Fruit fly (Drosophila melanogaster) whole organism, prepupa: ENCODE measurements around the gene CG13041.

ENCODE experiments used
- Blimp-1 ChIP-seq: fragments of 200-800 bp; sonication (Bioruptor generic); optimal IDR thresholded peaks from 3 replicates; lab custom pipeline; 2017; ENCODE audit warnings: missing biosample characterization, missing genetic modification characterization, mild to moderate bottlenecking, moderate library complexity, missing genetic modification reagents
- CG10631 ChIP-seq: fragments of 200-800 bp; sonication (Bioruptor generic); optimal IDR thresholded peaks from 2 replicates; lab custom pipeline; 2016; ENCODE audit warnings: missing biosample characterization, missing genetic modification characterization
- CG10669 ChIP-seq: fragments of 200-800 bp; sonication (Bioruptor generic); optimal IDR thresholded peaks from 3 replicates; lab custom pipeline; 2018; ENCODE audit warnings: missing biosample characterization, mild to moderate bottlenecking, missing genetic modification characterization, moderate library complexity
- CG11294 ChIP-seq: fragments of 200-800 bp; sonication (Bioruptor generic); IDR thresholded peaks from 2 replicates; pipeline ENCODE4 v1.3.6; 2022; ENCODE audit warnings: missing biosample characterization, missing genetic modification characterization
- CG11902 ChIP-seq: fragments of 200-800 bp; sonication (Bioruptor generic); optimal IDR thresholded peaks from 3 replicates; lab custom pipeline; 2016; ENCODE audit warnings: missing biosample characterization, missing genetic modification characterization
- CG15336 ChIP-seq: fragments of 200-800 bp; sonication (Bioruptor generic); IDR thresholded peaks from 2 replicates; pipeline ENCODE4 v1.3.6; 2022; ENCODE audit warnings: missing biosample characterization, missing genetic modification characterization
- CG1621 ChIP-seq: fragments of 200-800 bp; sonication (Bioruptor generic); optimal IDR thresholded peaks from 3 replicates; lab custom pipeline; 2018; ENCODE audit warnings: missing biosample characterization, mild to moderate bottlenecking, missing genetic modification characterization
- CG16779 ChIP-seq: fragments of 200-800 bp; sonication (Bioruptor generic); optimal IDR thresholded peaks from 3 replicates; lab custom pipeline; 2017; ENCODE audit warnings: missing biosample characterization, mild to moderate bottlenecking, missing genetic modification characterization
- CG3032 ChIP-seq: fragments of 200-800 bp; optimal IDR thresholded peaks from 2 replicates; lab custom pipeline; 2019; ENCODE audit warnings: missing biosample characterization, mild to moderate bottlenecking, missing genetic modification characterization, moderate library complexity
- CG31627 ChIP-seq: fragments of 200-800 bp; sonication (Bioruptor generic); optimal IDR thresholded peaks from 3 replicates; lab custom pipeline; 2016; ENCODE audit warnings: missing biosample characterization, missing genetic modification characterization
- CG32006 ChIP-seq: fragments of 200-800 bp; sonication (Bioruptor generic); optimal IDR thresholded peaks from 3 replicates; lab custom pipeline; 2017; ENCODE audit warnings: missing biosample characterization, mild to moderate bottlenecking, missing genetic modification characterization
- CG3919 ChIP-seq: fragments of 200-800 bp; sonication (Bioruptor generic); optimal IDR thresholded peaks from 3 replicates; lab custom pipeline; 2016; ENCODE audit warnings: missing biosample characterization, missing genetic modification characterization
- CG6163 ChIP-seq: fragments of 200-800 bp; sonication (Bioruptor generic); IDR thresholded peaks from 3 replicates; pipeline ENCODE4 v1.3.6; 2022; ENCODE audit warnings: missing biosample characterization, missing genetic modification characterization
- CG6276 ChIP-seq: fragments of 200-800 bp; sonication (Bioruptor generic); optimal IDR thresholded peaks from 2 replicates; lab custom pipeline; 2017; ENCODE audit warnings: missing biosample characterization, mild to moderate bottlenecking, missing genetic modification characterization
- CG6792 ChIP-seq: fragments of 200-800 bp; sonication (Bioruptor generic); optimal IDR thresholded peaks from 3 replicates; lab custom pipeline; 2016; ENCODE audit warnings: missing biosample characterization, missing genetic modification characterization
- CG6808 ChIP-seq: fragments of 200-800 bp; sonication (Bioruptor generic); optimal IDR thresholded peaks from 3 replicates; lab custom pipeline; 2017; ENCODE audit warnings: missing biosample characterization, missing genetic modification characterization, mild to moderate bottlenecking, moderate library complexity, missing genetic modification reagents
- CG6854 ChIP-seq: fragments of 200-800 bp; sonication (Bioruptor generic); optimal IDR thresholded peaks from 2 replicates; lab custom pipeline; 2017; ENCODE audit warnings: missing biosample characterization, mild to moderate bottlenecking, missing genetic modification characterization
- CG8119 ChIP-seq: fragments of 200-800 bp; sonication (Bioruptor generic); IDR thresholded peaks from 3 replicates; pipeline ENCODE4 v1.3.6; 2022; ENCODE audit warnings: missing biosample characterization, missing genetic modification characterization
- CG8632 ChIP-seq: fragments of 200-800 bp; sonication (Bioruptor generic); optimal IDR thresholded peaks from 3 replicates; lab custom pipeline; 2016; ENCODE audit warnings: missing biosample characterization, missing genetic modification characterization
- CG9139 ChIP-seq: fragments of 200-800 bp; sonication (Bioruptor generic); optimal IDR thresholded peaks from 3 replicates; lab custom pipeline; 2017; ENCODE audit warnings: missing biosample characterization, mild to moderate bottlenecking, missing genetic modification characterization
- Eip78C ChIP-seq: fragments of 200-800 bp; sonication (Bioruptor generic); peaks from one replicate; lab custom pipeline; 2016; ENCODE audit warnings: missing biosample characterization, missing genetic modification characterization
- Eip93F ChIP-seq: fragments of 200-800 bp; sonication (Bioruptor generic); optimal IDR thresholded peaks from 2 replicates; lab custom pipeline; 2016; ENCODE audit warnings: missing biosample characterization, mild to moderate bottlenecking, missing genetic modification characterization
- Ets96B ChIP-seq: fragments of 200-800 bp; optimal IDR thresholded peaks from 2 replicates; lab custom pipeline; 2019; ENCODE audit warnings: missing biosample characterization, mild to moderate bottlenecking, missing genetic modification characterization, moderate library complexity
- Hr38 ChIP-seq: sonication (Bioruptor generic); optimal IDR thresholded peaks from 2 replicates; lab custom pipeline; 2016; ENCODE audit warnings: missing biosample characterization, missing genetic modification characterization
- Hr4 ChIP-seq: fragments of 200-800 bp; sonication (Bioruptor generic); optimal IDR thresholded peaks from 3 replicates; lab custom pipeline; 2016; ENCODE audit warnings: missing biosample characterization, missing genetic modification characterization
- Lpt ChIP-seq: fragments of 200-800 bp; sonication (Bioruptor generic); optimal IDR thresholded peaks from 3 replicates; lab custom pipeline; 2016; ENCODE audit warnings: missing biosample characterization, missing genetic modification characterization
- Met ChIP-seq: fragments of 200-800 bp; sonication (Bioruptor generic); optimal IDR thresholded peaks from 3 replicates; lab custom pipeline; 2016; ENCODE audit warnings: missing biosample characterization, missing genetic modification characterization
- Smox ChIP-seq: fragments of 200-800 bp; sonication (Bioruptor generic); optimal IDR thresholded peaks from 3 replicates; lab custom pipeline; 2016; ENCODE audit warnings: missing biosample characterization, missing genetic modification characterization
- Sox102F ChIP-seq: fragments of 200-800 bp; sonication (Bioruptor generic); optimal IDR thresholded peaks from 2 replicates; lab custom pipeline; 2016; ENCODE audit warnings: missing biosample characterization, mild to moderate bottlenecking, missing genetic modification characterization
- Sox14 ChIP-seq: fragments of 200-800 bp; sonication (Bioruptor generic); optimal IDR thresholded peaks from 3 replicates; lab custom pipeline; 2016; ENCODE audit warnings: missing biosample characterization, missing genetic modification characterization
- Sox15 ChIP-seq: fragments of 200-800 bp; sonication (Bioruptor generic); optimal IDR thresholded peaks from 3 replicates; lab custom pipeline; 2016; ENCODE audit warnings: missing biosample characterization, missing genetic modification characterization
- achi ChIP-seq: fragments of 200-800 bp; sonication (Bioruptor generic); optimal IDR thresholded peaks from 3 replicates; lab custom pipeline; 2016; ENCODE audit warnings: missing biosample characterization, missing genetic modification characterization
- acj6 ChIP-seq: fragments of 200-800 bp; sonication (Bioruptor generic); optimal IDR thresholded peaks from 3 replicates; lab custom pipeline; 2016; ENCODE audit warnings: missing biosample characterization, missing genetic modification characterization
- cyc ChIP-seq: fragments of 200-800 bp; sonication (Bioruptor generic); optimal IDR thresholded peaks from 3 replicates; lab custom pipeline; 2016; ENCODE audit warnings: missing biosample characterization, missing genetic modification characterization
- dac ChIP-seq: fragments of 200-800 bp; sonication (Bioruptor generic); optimal IDR thresholded peaks from 2 replicates; lab custom pipeline; 2017; ENCODE audit warnings: missing biosample characterization, mild to moderate bottlenecking, missing genetic modification characterization
- eg ChIP-seq: fragments of 200-800 bp; sonication (Bioruptor generic); IDR thresholded peaks from 3 replicates; pipeline ENCODE4 v1.3.6; 2022; ENCODE audit warnings: missing biosample characterization, missing genetic modification characterization
- esn ChIP-seq: fragments of 200-800 bp; sonication (Bioruptor generic); optimal IDR thresholded peaks from 2 replicates; lab custom pipeline; 2016; ENCODE audit warnings: missing biosample characterization, mild to moderate bottlenecking, missing genetic modification characterization, moderate library complexity
- fd85E ChIP-seq: fragments of 200-800 bp; sonication (Bioruptor generic); optimal IDR thresholded peaks from 3 replicates; lab custom pipeline; 2016; ENCODE audit warnings: missing biosample characterization, missing genetic modification characterization
- fkh ChIP-seq: fragments of 200-800 bp; sonication (Bioruptor generic); optimal IDR thresholded peaks from 3 replicates; lab custom pipeline; 2017; ENCODE audit warnings: missing biosample characterization, mild to moderate bottlenecking, missing genetic modification characterization, moderate library complexity
- lz ChIP-seq: fragments of 200-800 bp; sonication (Bioruptor generic); optimal IDR thresholded peaks from 3 replicates; lab custom pipeline; 2016; ENCODE audit warnings: missing biosample characterization, missing genetic modification characterization
- net ChIP-seq: fragments of 200-800 bp; sonication (Bioruptor generic); optimal IDR thresholded peaks from 3 replicates; lab custom pipeline; 2016; ENCODE audit warnings: missing biosample characterization, missing genetic modification characterization
- salr ChIP-seq, 2 experiments: fragments of 200-800 bp; sonication (Bioruptor generic); optimal IDR thresholded peaks; 3 replicates each; lab custom pipeline; 2016 to 2018; ENCODE audit warnings: missing biosample characterization in 2 of 2, missing genetic modification characterization in 2 of 2, mild to moderate bottlenecking in 1 of 2
- spab ChIP-seq: fragments of 200-800 bp; sonication (Bioruptor generic); optimal IDR thresholded peaks from 2 replicates; lab custom pipeline; 2017; ENCODE audit warnings: missing biosample characterization, mild to moderate bottlenecking, missing genetic modification characterization, missing genetic modification reagents
- ss ChIP-seq, 2 experiments: fragments of 200-800 bp; sonication (Bioruptor generic); optimal IDR thresholded peaks; 2 replicates in 1 of 2; 3 replicates in 1 of 2; lab custom pipeline; 2017 to 2018; ENCODE audit warnings: mild to moderate bottlenecking in 2 of 2, missing biosample characterization in 2 of 2, missing genetic modification characterization in 2 of 2, moderate library complexity in 1 of 2
- svp ChIP-seq: fragments of 200-800 bp; sonication (Bioruptor generic); peaks from one replicate; lab custom pipeline; 2016; ENCODE audit warnings: missing biosample characterization, missing genetic modification characterization
- topi ChIP-seq: fragments of 200-800 bp; sonication (Bioruptor generic); optimal IDR thresholded peaks from 3 replicates; lab custom pipeline; 2016; ENCODE audit warnings: missing biosample characterization, missing genetic modification characterization
- vri ChIP-seq: fragments of 200-800 bp; sonication (Bioruptor generic); optimal IDR thresholded peaks from 3 replicates; lab custom pipeline; 2016; ENCODE audit warnings: missing biosample characterization, mild to moderate bottlenecking, missing genetic modification characterization

CG13041 gene

dm6 chr3L:16317724-16318123 lies 1.6 kb downstream of the CG13041 start, which contains the start of gene Nplp3:
Nplp3 (plus strand) TSS chr3L:16318024.
- TF ChIP-seq CG6163 (no peak), salr (GFP tag; optimal IDR thresholded peaks at IDR 0.05; lab: Kevin White, UChicago) (no peak)

DNA sequence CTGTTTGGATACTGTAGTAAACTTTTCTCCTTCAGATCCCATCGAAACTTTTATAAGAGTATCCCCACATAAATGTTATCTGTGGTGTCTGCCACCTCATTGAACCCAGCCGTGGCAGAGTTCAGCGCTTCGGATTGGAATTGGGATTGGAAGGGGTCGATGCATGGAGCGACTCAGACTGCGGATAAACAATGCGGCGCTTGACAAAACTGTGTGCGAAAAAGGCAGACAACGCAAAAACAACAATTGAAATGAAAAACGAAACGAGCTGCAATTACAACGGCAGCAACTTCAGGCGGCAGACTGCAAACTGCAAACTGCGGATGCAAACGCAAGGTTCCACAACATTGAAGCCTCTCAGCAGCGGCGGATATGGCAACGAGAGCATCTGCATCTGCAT lies 5.3 kb downstream of the CG13041 start, which contains the start of gene CG13062:
TSS of gene CG13062 (plus strand) at position 301 of the 400 bp plus-strand sequence.
- TF ChIP-seq achi (GFP tag; lab: Kevin White, UChicago) (peak; percentile 8), CG10631 (GFP tag; lab: Kevin White, UChicago) (no peak), CG3919 (GFP tag; lab: Kevin White, UChicago) (no peak), svp (GFP tag; lab: Kevin White, UChicago) (peak; percentile 12), eg (GFP tag; lab: Robert Waterston, UW) (no peak), CG6854 (GFP tag; lab: Kevin White, UChicago) (no peak), topi (no peak), CG9139 (no peak), Hr38 (no peak), lz (GFP tag; lab: Kevin White, UChicago) (no peak), CG11294 (GFP tag; lab: Robert Waterston, UW) (no peak), acj6 (GFP tag; lab: Kevin White, UChicago) (no peak), CG3032 (tag; lab: Kevin White, UChicago) (no peak), vri (GFP tag; lab: Kevin White, UChicago) (no peak), CG16779 (tag; lab: Kevin White, UChicago) (no peak), CG31627 (GFP tag; lab: Kevin White, UChicago) (no peak), CG6808 (no peak)
- TF ChIP-seq, all 60 proteins: peak for 2

dm6 chr3L:16309972-16310371 lies 9.4 kb downstream of the CG13041 start:
- TF ChIP-seq CG11902, result no peak
- TF ChIP-seq acj6 (GFP tag; lab: Kevin White, UChicago), result peak; percentile 21
- TF ChIP-seq CG6808, result no peak
- TF ChIP-seq dac (GFP tag; lab: Kevin White, UChicago), result peak; percentile 83
- TF ChIP-seq CG3919 (GFP tag; lab: Kevin White, UChicago), result peak; percentile 52
- no peak for TF ChIP-seq fkh
- peak; percentile 82 for TF ChIP-seq CG15336
- peak; percentile 29 for TF ChIP-seq net (GFP tag; lab: Kevin White, UChicago)
- peak; percentile 80 for TF ChIP-seq CG32006 (GFP tag; lab: Kevin White, UChicago)
- TF ChIP-seq CG31627 (GFP tag; lab: Kevin White, UChicago), result no peak
- no peak for TF ChIP-seq fd85E (GFP tag; lab: Kevin White, UChicago)
- peak; percentile 66 for TF ChIP-seq CG8119 (GFP tag; lab: Robert Waterston, UW)
- TF ChIP-seq Sox15, result no peak
- TF ChIP-seq ss (GFP tag; optimal IDR thresholded peaks at IDR 0.05; lab: Kevin White, UChicago), result no peak
- TF ChIP-seq CG6854 (GFP tag; lab: Kevin White, UChicago), result no peak
- TF ChIP-seq Lpt, result peak; percentile 56
- TF ChIP-seq Smox (GFP tag; lab: Kevin White, UChicago), result no peak
- no peak for TF ChIP-seq Met
- no peak for TF ChIP-seq CG3032 (tag; lab: Kevin White, UChicago)
- peak; percentile 59 for TF ChIP-seq CG10631 (GFP tag; lab: Kevin White, UChicago)
- TF ChIP-seq Eip93F (GFP tag; lab: Kevin White, UChicago), result no peak
- no peak for TF ChIP-seq Sox102F
- TF ChIP-seq salr (GFP tag; optimal IDR thresholded peaks at IDR 0.05; lab: Kevin White, UChicago), result peak in 1 of 2 experiments; percentile 44
- peak; percentile 69 for TF ChIP-seq CG6276 (GFP tag; lab: Kevin White, UChicago)
- no peak for TF ChIP-seq Ets96B (tag; lab: Kevin White, UChicago)
- peak; percentile 50 for TF ChIP-seq CG6792
- peak; percentile 37 for TF ChIP-seq CG16779 (tag; lab: Kevin White, UChicago)
- peak; percentile 86 for TF ChIP-seq eg (GFP tag; lab: Robert Waterston, UW)
- no peak for TF ChIP-seq esn (GFP tag; lab: Kevin White, UChicago)
- TF ChIP-seq spab (GFP tag; lab: Kevin White, UChicago), result no peak
- no peak for TF ChIP-seq Blimp-1 (GFP tag; lab: Kevin White, UChicago)
- no peak for TF ChIP-seq cyc (GFP tag; lab: Kevin White, UChicago)
- no peak for TF ChIP-seq CG1621
- TF ChIP-seq lz (GFP tag; lab: Kevin White, UChicago), result peak; percentile 52
- peak; percentile 74 for TF ChIP-seq Eip78C (GFP tag; lab: Kevin White, UChicago)
- TF ChIP-seq CG10669 (GFP tag; lab: Kevin White, UChicago), result no peak
- TF ChIP-seq Hr4 (GFP tag; lab: Kevin White, UChicago), result peak; percentile 77
- no peak for TF ChIP-seq CG8632
- TF ChIP-seq svp (GFP tag; lab: Kevin White, UChicago), result no peak
- TF ChIP-seq Sox14 (GFP tag; lab: Kevin White, UChicago), result peak; percentile 38
